Fruit fly (Drosophila melanogaster): ENCODE results near the gene Act5C.
A peak's percentile ranks its signal among the peaks of the same experiment; 100 is the strongest.

Gene Act5C

DNA sequence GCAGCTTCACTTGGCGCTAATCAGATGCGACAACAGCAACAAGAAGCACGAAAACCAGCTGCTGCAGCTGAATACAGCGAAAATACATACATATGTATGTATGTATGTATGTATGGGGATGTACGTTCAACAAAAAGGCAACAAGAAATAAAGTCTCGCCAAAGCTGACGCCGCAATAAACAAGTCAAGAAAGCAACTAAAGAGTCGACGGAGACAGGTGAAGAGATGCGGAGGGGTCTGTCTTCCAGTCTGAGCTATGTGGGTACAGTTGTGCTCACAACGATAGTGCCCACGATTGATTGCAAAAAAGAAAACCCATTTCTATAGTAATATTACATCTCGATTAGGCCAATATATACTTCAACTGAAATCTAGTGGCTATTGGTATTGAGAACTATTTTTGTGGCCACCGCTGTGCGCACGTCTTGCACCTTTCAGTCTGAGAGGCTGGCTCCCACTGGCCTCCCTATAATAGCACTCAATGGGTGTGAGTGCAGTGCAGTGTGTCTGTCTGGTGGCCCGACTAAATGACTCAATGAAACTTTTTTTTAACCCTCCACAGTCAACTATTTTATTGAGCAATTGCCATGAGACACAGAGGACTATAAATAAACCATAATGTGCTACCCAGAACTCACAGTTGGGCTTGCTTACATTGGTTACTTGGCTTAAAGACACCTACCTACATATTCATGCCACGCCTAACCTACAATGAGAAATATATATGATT is 4.7 kb upstream of the Act5C start (continued):
- peak; percentile 86 for TF ChIP-seq CG15269 (tag; optimal IDR thresholded peaks at IDR 0.05)
- TF ChIP-seq CG9215 (GFP tag; IDR thresholded peaks at IDR 0.05), result peak; percentile 67
- TF ChIP-seq vvl (GFP tag; IDR thresholded peaks at IDR 0.05), result peak; percentile 97
- TF ChIP-seq CG8281 (tag; optimal IDR thresholded peaks at IDR 0.05), result peak; percentile 50
- peak; percentile 94 for TF ChIP-seq Sox102F (GFP tag; optimal IDR thresholded peaks at IDR 0.05)
- TF ChIP-seq sna (GFP tag; IDR thresholded peaks at IDR 0.05; ENCODE audit: partially characterized antibody), result no peak
- TF ChIP-seq cad (GFP tag; optimal IDR thresholded peaks at IDR 0.05), result no peak
- TF ChIP-seq hth (optimal IDR thresholded peaks at IDR 0.05), result no peak
- TF ChIP-seq CG12391 (tag; optimal IDR thresholded peaks at IDR 0.05), result peak; percentile 88
- TF ChIP-seq tin (GFP tag; optimal IDR thresholded peaks at IDR 0.05), result peak; percentile 92
- TF ChIP-seq chinmo (GFP tag; IDR thresholded peaks at IDR 0.05; ENCODE audit: partially characterized antibody), result no peak
- peak; percentile 78 for TF ChIP-seq CG10267 (tag; optimal IDR thresholded peaks at IDR 0.05)
- peak; percentile 65 for TF ChIP-seq CG6272 (GFP tag; IDR thresholded peaks at IDR 0.05)
- TF ChIP-seq C15 (GFP tag; IDR thresholded peaks at IDR 0.05), result peak; percentile 64; the same call in 1 of the 3 replicates
- TF ChIP-seq luna (GFP tag; optimal IDR thresholded peaks at IDR 0.05), result no peak
- peak; percentile 70 for TF ChIP-seq Dip3 (GFP tag; optimal IDR thresholded peaks at IDR 0.05)
- no peak for TF ChIP-seq hb (GFP tag; IDR thresholded peaks at IDR 0.05; ENCODE audit: partially characterized antibody)
- peak; percentile 12 for TF ChIP-seq YL-1 (GFP tag; optimal IDR thresholded peaks at IDR 0.05)
- TF ChIP-seq CG15479 (GFP tag; optimal IDR thresholded peaks at IDR 0.05), result no peak
- TF ChIP-seq CG3281 (GFP tag; optimal IDR thresholded peaks at IDR 0.05), result peak; percentile 75
- TF ChIP-seq Nf-YA (GFP tag; IDR thresholded peaks at IDR 0.05), result peak; percentile 85
- TF ChIP-seq CG12219 (GFP tag; optimal IDR thresholded peaks at IDR 0.05), result peak; percentile 90
- peak; percentile 71; the same call in 1 of the 2 replicates for TF ChIP-seq CG16779 (GFP tag; IDR thresholded peaks at IDR 0.05)
- TF ChIP-seq CG4282 (GFP tag; optimal IDR thresholded peaks at IDR 0.05), result peak; percentile 55
- peak; percentile 92 for TF ChIP-seq CG10979 (tag; optimal IDR thresholded peaks at IDR 0.05)
- peak; percentile 85 for TF ChIP-seq Gsc (GFP tag; IDR thresholded peaks at IDR 0.05)
- peak; percentile 66 for TF ChIP-seq Spps (tag; optimal IDR thresholded peaks at IDR 0.05)
- TF ChIP-seq D19A (tag; optimal IDR thresholded peaks at IDR 0.05), result peak; percentile 86
- peak; percentile 78 for TF ChIP-seq CG8290 (GFP tag; optimal IDR thresholded peaks at IDR 0.05)
- TF ChIP-seq CG8290 (tag; optimal IDR thresholded peaks at IDR 0.05), result peak; percentile 56 to 93
- peak; percentile 75 for TF ChIP-seq danr (GFP tag; IDR thresholded peaks at IDR 0.05)
- TF ChIP-seq exex (tag; optimal IDR thresholded peaks at IDR 0.05), result no peak
- TF ChIP-seq Deaf1 (tag; optimal IDR thresholded peaks at IDR 0.05), result peak; percentile 50
- TF ChIP-seq Neu2 (GFP tag; optimal IDR thresholded peaks at IDR 0.05; ENCODE audit: borderline replicate concordance), result no peak
- TF ChIP-seq MESR4 (GFP tag; optimal IDR thresholded peaks at IDR 0.05), result peak; percentile 21
- TF ChIP-seq CG18262 (tag; optimal IDR thresholded peaks at IDR 0.05), result peak; percentile 92
- TF ChIP-seq wor (GFP tag; IDR thresholded peaks at IDR 0.05), result peak; percentile 89
- TF ChIP-seq ab (GFP tag; optimal IDR thresholded peaks at IDR 0.05), result peak; percentile 71
- TF ChIP-seq bsh (GFP tag; optimal IDR thresholded peaks at IDR 0.05), result peak; percentile 95 to 98
- peak; percentile 82 for TF ChIP-seq Meics (GFP tag; optimal IDR thresholded peaks at IDR 0.05)
- TF ChIP-seq CG34224 (GFP tag; IDR thresholded peaks at IDR 0.05; ENCODE audit: partially characterized antibody), result no peak
- TF ChIP-seq HLHmδ (GFP tag; optimal IDR thresholded peaks at IDR 0.05), result no peak
- peak; percentile 90 for TF ChIP-seq CG1024 (GFP tag; IDR thresholded peaks at IDR 0.05)
- TF ChIP-seq disco-r (GFP tag; optimal IDR thresholded peaks at IDR 0.05), result peak; percentile 80
- TF ChIP-seq CG9727 (GFP tag; optimal IDR thresholded peaks at IDR 0.05), result peak; percentile 78
- TF ChIP-seq CG3163 (GFP tag; optimal IDR thresholded peaks at IDR 0.05), result peak; percentile 67
- TF ChIP-seq CG18599 (GFP tag; optimal IDR thresholded peaks at IDR 0.05), result peak; percentile 87
- TF ChIP-seq crp (GFP tag; optimal IDR thresholded peaks at IDR 0.05), result peak in 1 of 2 experiments; percentile 44
- peak; percentile 77 for TF ChIP-seq wek (GFP tag; optimal IDR thresholded peaks at IDR 0.05)

All from whole organism, embryonic.